Fruit fly (Drosophila melanogaster) whole organism, wandering third instar larva: ENCODE measurements around the gene mRpL32.

ENCODE experiments used
- Abd-B ChIP-seq: fragments of >200 bp; optimal IDR thresholded peaks from 2 replicates; lab custom pipeline; 2017; ENCODE audit warnings: missing biosample characterization, missing genetic modification characterization
- CG32264 ChIP-seq: fragments of 200-800 bp; sonication (Bioruptor generic); optimal IDR thresholded peaks from 2 replicates; lab custom pipeline; 2016; ENCODE audit warnings: missing biosample characterization, missing genetic modification characterization
- CG9705 ChIP-seq: fragments of 200-800 bp; sonication (Bioruptor generic); optimal IDR thresholded peaks from 2 replicates; lab custom pipeline; 2018; ENCODE audit warnings: missing biosample characterization, mild to moderate bottlenecking, missing genetic modification characterization
- CrebA ChIP-seq: fragments of 200-800 bp; sonication (Bioruptor generic); optimal IDR thresholded peaks from 2 replicates; lab custom pipeline; 2016; ENCODE audit warnings: missing biosample characterization, mild to moderate bottlenecking, missing genetic modification characterization, borderline replicate concordance
- Dfd ChIP-seq: fragments of >200 bp; optimal IDR thresholded peaks from 2 replicates; lab custom pipeline; 2017; ENCODE audit warnings: missing biosample characterization, missing genetic modification characterization
- Dif ChIP-seq: fragments of 200-275, 200-300 bp; sonication (Bioruptor generic); optimal IDR thresholded peaks from 2 replicates; lab custom pipeline; 2018; ENCODE audit warnings: missing biosample characterization, missing genetic modification characterization; ENCODE audit not compliant: partially characterized antibody
- GATAd ChIP-seq: sonication (Bioruptor generic); optimal IDR thresholded peaks from 2 replicates; lab custom pipeline; 2016; ENCODE audit warnings: missing biosample characterization, missing genetic modification characterization
- HLH106 ChIP-seq: fragments of 200-800 bp; optimal IDR thresholded peaks from 3 replicates; lab custom pipeline; 2019; ENCODE audit warnings: missing biosample characterization, mild to moderate bottlenecking, missing genetic modification characterization, moderate library complexity
- Hnf4 ChIP-seq: fragments of 200-800 bp; sonication (Bioruptor generic); optimal IDR thresholded peaks from 2 replicates; lab custom pipeline; 2016; ENCODE audit warnings: missing biosample characterization, mild to moderate bottlenecking, missing genetic modification characterization
- Hr78 ChIP-seq: fragments of >200 bp; optimal IDR thresholded peaks from 2 replicates; lab custom pipeline; 2017; ENCODE audit warnings: missing biosample characterization, missing genetic modification characterization
- Hr83 ChIP-seq: fragments of 200-300 bp; sonication (Bioruptor generic); optimal IDR thresholded peaks from 2 replicates; lab custom pipeline; 2016; ENCODE audit warnings: missing biosample characterization, mild to moderate bottlenecking, missing genetic modification characterization, moderate library complexity; ENCODE audit not compliant: poor library complexity, severe bottlenecking
- Jra ChIP-seq: sonication (Bioruptor generic); optimal IDR thresholded peaks from 2 replicates; lab custom pipeline; 2016; ENCODE audit warnings: missing biosample characterization, missing genetic modification characterization
- Mio ChIP-seq: sonication (Bioruptor generic); optimal IDR thresholded peaks from 2 replicates; lab custom pipeline; 2016; ENCODE audit warnings: missing biosample characterization, missing genetic modification characterization
- Myc ChIP-seq: fragments of >200 bp; optimal IDR thresholded peaks from 2 replicates; lab custom pipeline; 2017
- N ChIP-seq: fragments of >200 bp; optimal IDR thresholded peaks from 2 replicates; lab custom pipeline; 2018; ENCODE audit warnings: missing biosample characterization, missing external identifiers, missing genetic modification characterization
- OdsH ChIP-seq: fragments of 200-800 bp; sonication (Bioruptor generic); optimal IDR thresholded peaks from 2 replicates; lab custom pipeline; 2016; ENCODE audit warnings: missing biosample characterization, mild to moderate bottlenecking, missing genetic modification characterization
- Rel ChIP-seq, 2 experiments: fragments of 200-800 bp; sonication (Bioruptor generic) in 1 of 2; optimal IDR thresholded peaks; 2 replicates in 1 of 2; 3 replicates in 1 of 2; lab custom pipeline; 2016 to 2019; ENCODE audit warnings: mild to moderate bottlenecking in 2 of 2, missing biosample characterization in 2 of 2, missing genetic modification characterization in 2 of 2, moderate library complexity in 1 of 2
- Sp1 ChIP-seq: fragments of 200-800 bp; sonication (Bioruptor generic); optimal IDR thresholded peaks from 3 replicates; lab custom pipeline; 2019; ENCODE audit warnings: missing biosample characterization, mild to moderate bottlenecking, missing genetic modification characterization, moderate library complexity
- Vsx2 ChIP-seq: fragments of 200-300, 225-300 bp; sonication (Bioruptor generic); optimal IDR thresholded peaks from 2 replicates; lab custom pipeline; 2018; ENCODE audit warnings: missing biosample characterization, missing genetic modification characterization; ENCODE audit not compliant: partially characterized antibody
- br ChIP-seq: fragments of 200-800 bp; sonication (Bioruptor generic); optimal IDR thresholded peaks from 2 replicates; lab custom pipeline; 2016; ENCODE audit warnings: missing biosample characterization, missing genetic modification characterization
- brk ChIP-seq: fragments of 200-800 bp; sonication (Bioruptor generic); optimal IDR thresholded peaks from 2 replicates; lab custom pipeline; 2016; ENCODE audit warnings: missing biosample characterization, mild to moderate bottlenecking, missing genetic modification characterization
- dl ChIP-seq, 2 experiments: fragments of 175-275, 200-275 bp in 1 of 2; fragments of 200-275 bp in 1 of 2; sonication (Bioruptor generic); optimal IDR thresholded peaks; lab custom pipeline; 2018; ENCODE audit warnings: mild to moderate bottlenecking in 2 of 2, missing biosample characterization in 2 of 2, missing genetic modification characterization in 2 of 2, moderate library complexity in 2 of 2; ENCODE audit not compliant: partially characterized antibody in 2 of 2, insufficient read depth in 1 of 2
- dmrt93B ChIP-seq: fragments of 200-800 bp; sonication (Bioruptor generic); optimal IDR thresholded peaks from 2 replicates; lab custom pipeline; 2018; ENCODE audit warnings: missing biosample characterization, mild to moderate bottlenecking, missing genetic modification characterization
- dsf ChIP-seq: sonication (Bioruptor generic); optimal IDR thresholded peaks from 2 replicates; lab custom pipeline; 2016; ENCODE audit warnings: missing biosample characterization, missing genetic modification characterization, borderline replicate concordance
- ey ChIP-seq: fragments of 200-800 bp; sonication (Bioruptor generic); optimal IDR thresholded peaks from 2 replicates; lab custom pipeline; 2016; ENCODE audit warnings: missing biosample characterization, missing genetic modification characterization
- foxo ChIP-seq, 2 experiments: fragments of 200-800 bp; sonication (Bioruptor generic); optimal IDR thresholded peaks; 2 replicates in 1 of 2; 3 replicates in 1 of 2; lab custom pipeline; 2016 to 2017; ENCODE audit warnings: missing biosample characterization in 2 of 2, missing genetic modification characterization in 2 of 2
- fru ChIP-seq: fragments of 200-800 bp; sonication (Bioruptor generic); optimal IDR thresholded peaks from 3 replicates; lab custom pipeline; 2016; ENCODE audit warnings: missing biosample characterization, mild to moderate bottlenecking, missing genetic modification characterization
- h ChIP-seq: fragments of 200-800 bp; sonication (Bioruptor generic); optimal IDR thresholded peaks from 3 replicates; lab custom pipeline; 2016; ENCODE audit warnings: missing biosample characterization, mild to moderate bottlenecking, missing genetic modification characterization
- jim ChIP-seq: fragments of 175-275, 200-325 bp; sonication (Bioruptor generic); optimal IDR thresholded peaks from 2 replicates; lab custom pipeline; 2016; ENCODE audit warnings: missing biosample characterization, mild to moderate bottlenecking, missing genetic modification characterization
- lola ChIP-seq: fragments of >200 bp; optimal IDR thresholded peaks from 2 replicates; lab custom pipeline; 2017; ENCODE audit warnings: missing biosample characterization, missing genetic modification characterization
- pan ChIP-seq: fragments of >200 bp; optimal IDR thresholded peaks from 2 replicates; lab custom pipeline; 2017
- psq ChIP-seq: fragments of 200-800 bp; sonication (Bioruptor generic); optimal IDR thresholded peaks from 3 replicates; lab custom pipeline; 2017; ENCODE audit warnings: missing biosample characterization, mild to moderate bottlenecking, missing genetic modification characterization, moderate library complexity
- rgr ChIP-seq: fragments of 200-800 bp; sonication (Bioruptor generic); optimal IDR thresholded peaks from 3 replicates; lab custom pipeline; 2016; ENCODE audit warnings: missing biosample characterization, mild to moderate bottlenecking, missing genetic modification characterization
- sage ChIP-seq: fragments of 200-800 bp; sonication (Bioruptor generic); optimal IDR thresholded peaks from 2 replicates; lab custom pipeline; 2016; ENCODE audit warnings: missing biosample characterization, mild to moderate bottlenecking, missing genetic modification characterization
- sv ChIP-seq: fragments of 200-800 bp; sonication (Bioruptor generic); optimal IDR thresholded peaks from 3 replicates; lab custom pipeline; 2016; ENCODE audit warnings: missing biosample characterization, missing genetic modification characterization
- tai ChIP-seq: sonication (Bioruptor generic); optimal IDR thresholded peaks from 2 replicates; lab custom pipeline; 2016; ENCODE audit warnings: missing biosample characterization, missing genetic modification characterization
- usp ChIP-seq: fragments of >200 bp; optimal IDR thresholded peaks from 2 replicates; lab custom pipeline; 2017; ENCODE audit warnings: missing biosample characterization, missing genetic modification characterization
- woc ChIP-seq: sonication (Bioruptor generic); optimal IDR thresholded peaks from 2 replicates; lab custom pipeline; 2016; ENCODE audit warnings: missing biosample characterization, mild to moderate bottlenecking, missing genetic modification characterization

mRpL32 gene

dm6 chr3R:31222890-31223569, 29.6 kb upstream of the mRpL32 start:
- no peak for TF ChIP-seq br
- TF ChIP-seq, all 38 proteins: peak for 0

dm6 chr3R:31223971-31224860, 28.5 kb upstream of the mRpL32 start:
- TF ChIP-seq sage (GFP tag; lab: Kevin White, UChicago) (peak; percentile 3), Jra (GFP tag; lab: Kevin White, UChicago) (peak; percentile 37), OdsH (peak; percentile 26), lola (GFP tag; lab: Kevin White, UChicago) (no peak), psq (GFP tag; lab: Kevin White, UChicago) (peak; percentile 4), Rel (GFP tag; optimal IDR thresholded peaks at IDR 0.05; lab: Kevin White, UChicago) (no peak), Rel (tag; optimal IDR thresholded peaks at IDR 0.05; lab: Kevin White, UChicago) (peak; percentile 38)

- TF ChIP-seq dsf (GFP tag; lab: Kevin White, UChicago) = no peak
- TF ChIP-seq Hnf4 = peak; percentile 46
- peak; percentile 56 for TF ChIP-seq Sp1 (GFP tag; lab: Kevin White, UChicago)
- TF ChIP-seq dl (GFP tag; optimal IDR thresholded peaks at IDR 0.05; lab: Kevin White, UChicago; ENCODE audit: insufficient read depth in 1 of 2, partially characterized antibody in 2 of 2) = no peak
- peak; percentile 76 for TF ChIP-seq ey (GFP tag; lab: Kevin White, UChicago)
- no peak for TF ChIP-seq Abd-B (GFP tag; lab: Kevin White, UChicago)
- no peak for TF ChIP-seq lola (GFP tag; lab: Kevin White, UChicago)
- TF ChIP-seq sage (GFP tag; lab: Kevin White, UChicago) = peak; percentile 25
- TF ChIP-seq CrebA (GFP tag; lab: Kevin White, UChicago) = no peak
- no peak for TF ChIP-seq Rel (GFP tag; optimal IDR thresholded peaks at IDR 0.05; lab: Kevin White, UChicago)
- peak; percentile 59 for TF ChIP-seq Rel (tag; optimal IDR thresholded peaks at IDR 0.05; lab: Kevin White, UChicago)
- TF ChIP-seq rgr (GFP tag; lab: Kevin White, UChicago) = peak; percentile 80
- TF ChIP-seq CG32264 (GFP tag; lab: Kevin White, UChicago) = no peak
- TF ChIP-seq Vsx2 (GFP tag; lab: Kevin White, UChicago) = no peak
- TF ChIP-seq pan = no peak
- no peak for TF ChIP-seq tai
- TF ChIP-seq OdsH = peak; percentile 26
- TF ChIP-seq Jra (GFP tag; lab: Kevin White, UChicago) = peak; percentile 71
- TF ChIP-seq dmrt93B (GFP tag; lab: Kevin White, UChicago) = peak; percentile 22
- peak in 1 of 2 experiments; percentile 74 for TF ChIP-seq foxo (GFP tag; optimal IDR thresholded peaks at IDR 0.05; lab: Kevin White, UChicago)
- TF ChIP-seq GATAd (GFP tag; lab: Kevin White, UChicago) = no peak
- TF ChIP-seq psq (GFP tag; lab: Kevin White, UChicago) = peak; percentile 58
- TF ChIP-seq fru (GFP tag; lab: Kevin White, UChicago) = peak; percentile 80
- TF ChIP-seq Dfd (GFP tag; lab: Kevin White, UChicago) = no peak
- peak; percentile 64 for TF ChIP-seq brk (GFP tag; lab: Kevin White, UChicago)
- no peak for TF ChIP-seq usp (GFP tag; lab: Kevin White, UChicago)
- TF ChIP-seq Hr78 (GFP tag; lab: Kevin White, UChicago) = no peak
- TF ChIP-seq Myc (lab: Kevin White, UChicago) = no peak
- TF ChIP-seq woc (GFP tag; lab: Kevin White, UChicago) = no peak
- no peak for TF ChIP-seq CG9705
- no peak for TF ChIP-seq Dif (GFP tag; lab: Kevin White, UChicago)
- no peak for TF ChIP-seq Mio (GFP tag; lab: Kevin White, UChicago)
- TF ChIP-seq br = peak; percentile 72
- no peak for TF ChIP-seq jim (GFP tag; lab: Kevin White, UChicago)
- TF ChIP-seq Hr83 (GFP tag; lab: Kevin White, UChicago) = peak; percentile 66
- TF ChIP-seq h (GFP tag; lab: Kevin White, UChicago) = peak; percentile 79
- peak; percentile 63 for TF ChIP-seq HLH106 (tag; lab: Kevin White, UChicago)
- TF ChIP-seq sv (GFP tag; lab: Kevin White, UChicago) = no peak
- no peak for TF ChIP-seq N (GFP tag; lab: Kevin White, UChicago)
These were observed 27.5 kb upstream of the mRpL32 start for dm6 chr3R:31225043-31225681.
